Worm (Caenorhabditis elegans) whole organism, mixed stage, embryonic: Measurements from ENCODE around the gene nspc-14.

Experiments
- M03D4.4 ChIP-seq: sonication (generic microtip); optimal IDR thresholded peaks from 2 replicates; lab custom pipeline; 2017; ENCODE audit warnings: mild to moderate bottlenecking, missing genetic modification characterization, missing compliant biosample characterization
- bed-3 ChIP-seq: fragments of 200-800 bp; sonication (Bioruptor generic); optimal IDR thresholded peaks from 3 replicates; lab custom pipeline; 2018; ENCODE audit warnings: mild to moderate bottlenecking, missing genetic modification characterization, moderate library complexity, missing compliant biosample characterization
- blmp-1 ChIP-seq: fragments of 150-350 bp; optimal IDR thresholded peaks from 2 replicates; lab custom pipeline; 2014; ENCODE audit warnings: missing biosample characterization, missing genetic modification characterization
- drap-1 ChIP-seq: fragments of 200-800 bp; sonication (Bioruptor generic); optimal IDR thresholded peaks from 3 replicates; lab custom pipeline; 2018; ENCODE audit warnings: mild to moderate bottlenecking, missing genetic modification characterization, missing compliant biosample characterization
- elt-1 ChIP-seq: sonication (generic microtip); optimal IDR thresholded peaks from 2 replicates; lab custom pipeline; 2017; ENCODE audit warnings: missing genetic modification characterization, mild to moderate bottlenecking, missing compliant biosample characterization, antibody characterized with exemption, moderate library complexity, borderline replicate concordance; ENCODE audit not compliant: insufficient read depth
- mab-5 ChIP-seq: fragments of 150-350 bp; optimal IDR thresholded peaks from 2 replicates; lab custom pipeline; 2014; ENCODE audit warnings: missing biosample characterization, missing genetic modification characterization
- nhr-12 ChIP-seq: fragments of 150-350 bp; optimal IDR thresholded peaks from 2 replicates; lab custom pipeline; 2014; ENCODE audit warnings: missing biosample characterization, missing genetic modification characterization
- nhr-237 ChIP-seq: fragments of 150-350 bp; optimal IDR thresholded peaks from 2 replicates; lab custom pipeline; 2014; ENCODE audit warnings: missing biosample characterization, missing genetic modification characterization
- nhr-28 ChIP-seq: fragments of 150-350 bp; optimal IDR thresholded peaks from 2 replicates; lab custom pipeline; 2014; ENCODE audit warnings: missing biosample characterization, missing genetic modification characterization
- tbx-8 ChIP-seq: fragments of 200-800 bp; sonication (Bioruptor generic); optimal IDR thresholded peaks from 2 replicates; lab custom pipeline; 2018; ENCODE audit warnings: mild to moderate bottlenecking, missing genetic modification characterization, moderate library complexity, missing compliant biosample characterization
- unc-62 ChIP-seq: fragments of 150-350 bp; optimal IDR thresholded peaks from 2 replicates; lab custom pipeline; 2014; ENCODE audit warnings: missing biosample characterization, missing genetic modification reagents, missing genetic modification characterization
- ztf-11 ChIP-seq: fragments of 150-350 bp; optimal IDR thresholded peaks from 2 replicates; lab custom pipeline; 2014; ENCODE audit warnings: missing biosample characterization, missing genetic modification characterization

- TF ChIP-seq nhr-12 (tag; lab: Kevin White, UChicago) (no peak), tbx-8 (GFP tag; lab: Kevin White, UChicago) (no peak), nhr-237 (tag; lab: Kevin White, UChicago) (no peak), drap-1 (no peak), nhr-28 (tag; lab: Kevin White, UChicago) (no peak), ztf-11 (tag; lab: Kevin White, UChicago) (no peak), unc-62 (GFP tag; lab: Kevin White, UChicago) (no peak), bed-3 (no peak), elt-1 (tag; lab: Kevin White, UChicago) (no peak), M03D4.4 (no peak), blmp-1 (tag; lab: Kevin White, UChicago) (no peak), mab-5 (tag; lab: Kevin White, UChicago) (no peak)
Measured at ce11 chrX:12326424-12326823, 32.4 kb downstream of the nspc-14 start, which contains the start of gene srd-41.
